Fruit fly (Drosophila melanogaster): ENCODE results near the gene CG15747.

Gene CG15747

DNA sequence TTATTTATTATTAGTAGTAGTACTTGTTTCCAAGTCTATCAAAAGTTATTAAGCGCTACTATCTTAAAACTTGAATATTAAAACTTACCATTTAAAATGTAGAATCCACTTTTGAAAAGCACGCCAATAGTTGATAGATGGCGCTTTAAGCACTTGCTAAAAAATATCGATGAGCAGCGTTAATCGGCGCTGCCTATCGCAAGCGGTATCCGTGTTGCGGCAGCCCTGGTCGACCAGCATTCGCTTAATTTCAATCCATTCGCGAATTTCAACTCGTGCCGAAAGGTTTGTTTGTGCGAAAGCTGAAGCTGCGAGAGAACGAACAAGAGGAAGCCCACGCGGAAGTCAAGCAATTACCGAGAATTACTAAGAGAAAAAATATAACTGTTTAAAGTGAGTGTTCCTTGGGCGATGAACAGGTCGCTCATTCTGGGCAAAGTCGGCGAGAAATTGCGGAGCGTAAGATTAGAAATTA is 8.5 kb upstream of the CG15747 start, which contains the start of gene Prx2 (continued):
- no peak for TF ChIP-seq CG15011 (GFP tag; optimal IDR thresholded peaks at IDR 0.05)
- peak; percentile 25 for TF ChIP-seq CG17385 (GFP tag; optimal IDR thresholded peaks at IDR 0.05)
- no peak for TF ChIP-seq Hr51 (GFP tag; optimal IDR thresholded peaks at IDR 0.05)
- TF ChIP-seq Abd-B (GFP tag; optimal IDR thresholded peaks at IDR 0.05): peak; percentile 8
- TF ChIP-seq CG33557 (GFP tag; optimal IDR thresholded peaks at IDR 0.05): no peak
- no peak for TF ChIP-seq Bdp1 (GFP tag; optimal IDR thresholded peaks at IDR 0.05)
- TF ChIP-seq ind (GFP tag; optimal IDR thresholded peaks at IDR 0.05): no peak
- TF ChIP-seq ap (GFP tag; IDR thresholded peaks at IDR 0.05): no peak
- no peak for TF ChIP-seq kah (GFP tag; optimal IDR thresholded peaks at IDR 0.05)
- TF ChIP-seq lilli (GFP tag; optimal IDR thresholded peaks at IDR 0.05): peak; percentile 7
- 0 out of 2 replicates have a peak, but pooled peaks have one; percentile 20 for TF ChIP-seq ranshi (GFP tag; IDR thresholded peaks at IDR 0.05)
- peak; percentile 91 for TF ChIP-seq Dref (GFP tag; IDR thresholded peaks at IDR 0.05)
- no peak for TF ChIP-seq Elba2 (GFP tag; optimal IDR thresholded peaks at IDR 0.05)
- TF ChIP-seq aop (GFP tag; IDR thresholded peaks at IDR 0.05): no peak
- TF ChIP-seq CG10267 (tag; optimal IDR thresholded peaks at IDR 0.05): no peak
- no peak for TF ChIP-seq Hr78 (GFP tag; optimal IDR thresholded peaks at IDR 0.05)
- TF ChIP-seq CG1233 (GFP tag; optimal IDR thresholded peaks at IDR 0.05): no peak
- peak; percentile 46 for TF ChIP-seq phol (tag; optimal IDR thresholded peaks at IDR 0.05)
- TF ChIP-seq CG8944 (GFP tag; optimal IDR thresholded peaks at IDR 0.05): no peak
- peak; percentile 84 for TF ChIP-seq CG13287 (GFP tag; IDR thresholded peaks at IDR 0.05; ENCODE audit: partially characterized antibody)
- peak; percentile 41 for TF ChIP-seq CG2116 (GFP tag; optimal IDR thresholded peaks at IDR 0.05)
- no peak for TF ChIP-seq CG13624 (GFP tag; optimal IDR thresholded peaks at IDR 0.05)
- TF ChIP-seq Optix (GFP tag; IDR thresholded peaks at IDR 0.05): no peak
- TF ChIP-seq Hmr (GFP tag; optimal IDR thresholded peaks at IDR 0.05): peak; percentile 40
- no peak for TF ChIP-seq ems (GFP tag; optimal IDR thresholded peaks at IDR 0.05)
- no peak for TF ChIP-seq Asciz (GFP tag; optimal IDR thresholded peaks at IDR 0.05)
- no peak for TF ChIP-seq gt (GFP tag; IDR thresholded peaks at IDR 0.05)
- TF ChIP-seq Atf6 (GFP tag; IDR thresholded peaks at IDR 0.05): no peak
- peak; percentile 74 for TF ChIP-seq slbo (GFP tag; IDR thresholded peaks at IDR 0.05)
- peak; percentile 77 for TF ChIP-seq knrl (GFP tag; IDR thresholded peaks at IDR 0.05; ENCODE audit: partially characterized antibody)
- no peak for TF ChIP-seq CG18262 (tag; optimal IDR thresholded peaks at IDR 0.05)
- TF ChIP-seq Six4 (GFP tag; optimal IDR thresholded peaks at IDR 0.05): no peak
- TF ChIP-seq Bgb (GFP tag; IDR thresholded peaks at IDR 0.05; ENCODE audit: partially characterized antibody): peak; percentile 87
- TF ChIP-seq az2 (GFP tag; optimal IDR thresholded peaks at IDR 0.05): no peak
- no peak for TF ChIP-seq Blimp-1 (GFP tag; optimal IDR thresholded peaks at IDR 0.05)
- TF ChIP-seq tap (tag; optimal IDR thresholded peaks at IDR 0.05): no peak
- TF ChIP-seq Xrp1 (GFP tag; IDR thresholded peaks at IDR 0.05): no peak
- no peak for TF ChIP-seq ase (GFP tag; IDR thresholded peaks at IDR 0.05)
- TF ChIP-seq prd (optimal IDR thresholded peaks at IDR 0.05): no peak
- no peak for TF ChIP-seq prd (GFP tag; IDR thresholded peaks at IDR 0.05)
- peak; percentile 6 for TF ChIP-seq NfI (GFP tag; optimal IDR thresholded peaks at IDR 0.05)
- TF ChIP-seq emc (GFP tag; optimal IDR thresholded peaks at IDR 0.05): no peak
- TF ChIP-seq klu (GFP tag; IDR thresholded peaks at IDR 0.05): 0 out of 2 replicates have a peak, but pooled peaks have one; percentile 23
- TF ChIP-seq otp (GFP tag; IDR thresholded peaks at IDR 0.05): no peak
- no peak for TF ChIP-seq CG14014 (GFP tag; IDR thresholded peaks at IDR 0.05)
- peak; percentile 57 for TF ChIP-seq gfzf (GFP tag; optimal IDR thresholded peaks at IDR 0.05)
- TF ChIP-seq ro (GFP tag; IDR thresholded peaks at IDR 0.05): no peak
- peak; percentile 15 for TF ChIP-seq Hsf (GFP tag; optimal IDR thresholded peaks at IDR 0.05)
- TF ChIP-seq CG4404 (GFP tag; IDR thresholded peaks at IDR 0.05): no peak
- TF ChIP-seq CG1529 (GFP tag; optimal IDR thresholded peaks at IDR 0.05): no peak
- TF ChIP-seq Med (GFP tag): peak; percentile 72
- no peak for TF ChIP-seq Mrtf (GFP tag; IDR thresholded peaks at IDR 0.05)
